Worm (Caenorhabditis elegans): ENCODE measurements around the gene kvs-1.
A peak's percentile ranks its signal among the peaks of the same experiment; 100 is the strongest.

Gene kvs-1

DNA sequence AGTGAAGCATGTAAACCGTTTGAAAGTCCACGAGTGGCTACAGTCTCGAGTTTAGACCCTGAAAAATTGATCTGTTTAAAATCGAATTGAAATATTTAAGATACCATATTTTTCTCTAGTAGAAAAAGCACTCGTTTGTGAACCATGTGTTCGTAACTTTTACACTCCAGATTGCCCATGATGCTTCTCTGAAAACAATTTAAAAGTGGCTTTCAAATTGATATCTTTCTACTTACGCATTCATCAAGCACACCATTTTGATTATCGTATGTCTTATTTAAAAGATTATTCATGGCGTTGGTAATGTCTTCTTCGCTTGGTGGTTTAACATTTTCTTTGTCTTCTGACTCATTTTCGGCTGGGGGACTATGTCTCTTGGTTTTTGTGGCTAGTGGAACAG lies 26.6 kb upstream of the kvs-1 start:
- no peak for TF ChIP-seq swsn-7 (tag; optimal IDR thresholded peaks at IDR 0.05)
- no peak for TF ChIP-seq nhr-20 (tag; optimal IDR thresholded peaks at IDR 0.05)
- no peak for TF ChIP-seq nhr-84 (tag; optimal IDR thresholded peaks at IDR 0.05)
- no peak for TF ChIP-seq zip-4 (GFP tag; optimal IDR thresholded peaks at IDR 0.05)
- no peak for TF ChIP-seq mdl-1 (tag; optimal IDR thresholded peaks at IDR 0.05)

DNA sequence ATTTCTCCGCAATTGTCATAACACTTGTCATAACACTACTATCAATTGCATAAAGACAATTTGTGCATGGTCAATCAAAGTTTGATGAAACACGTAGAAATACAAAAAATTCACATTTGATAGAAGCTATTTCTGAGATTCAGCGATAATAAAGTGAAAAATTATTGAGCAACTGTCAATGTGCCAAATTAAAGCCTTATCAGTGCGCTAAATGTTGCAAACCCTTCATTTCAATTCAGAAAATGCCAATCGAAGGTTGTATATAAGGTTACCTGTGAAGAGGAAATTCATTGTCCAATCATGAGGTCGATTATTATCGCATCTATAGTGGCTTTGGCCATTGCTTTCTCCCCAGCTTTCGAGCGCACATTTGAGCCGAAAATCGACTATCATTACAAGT lies 20.7 kb upstream of the kvs-1 start, which contains the start of gene vit-1:
TSS of gene vit-1 (plus strand) at position 289 of the 400 bp plus-strand sequence.
- no peak for TF ChIP-seq mab-9 (GFP tag; IDR thresholded peaks at IDR 0.05)
- TF ChIP-seq nhr-237 (tag; optimal IDR thresholded peaks at IDR 0.05), result no peak
- TF ChIP-seq pqm-1 (tag; optimal IDR thresholded peaks at IDR 0.05), result no peak
- no peak for TF ChIP-seq irx-1 (tag; optimal IDR thresholded peaks at IDR 0.05)
- no peak for TF ChIP-seq nhr-84 (tag; optimal IDR thresholded peaks at IDR 0.05)
- no peak for TF ChIP-seq C16A3.4 (tag; optimal IDR thresholded peaks at IDR 0.05)
- TF ChIP-seq nhr-12 (tag; optimal IDR thresholded peaks at IDR 0.05), result no peak
- no peak for TF ChIP-seq elt-3 (tag; optimal IDR thresholded peaks at IDR 0.05)
- TF ChIP-seq xbp-1 (tag; optimal IDR thresholded peaks at IDR 0.05), result no peak
- no peak for TF ChIP-seq rnt-1 (tag; optimal IDR thresholded peaks at IDR 0.05)

DNA sequence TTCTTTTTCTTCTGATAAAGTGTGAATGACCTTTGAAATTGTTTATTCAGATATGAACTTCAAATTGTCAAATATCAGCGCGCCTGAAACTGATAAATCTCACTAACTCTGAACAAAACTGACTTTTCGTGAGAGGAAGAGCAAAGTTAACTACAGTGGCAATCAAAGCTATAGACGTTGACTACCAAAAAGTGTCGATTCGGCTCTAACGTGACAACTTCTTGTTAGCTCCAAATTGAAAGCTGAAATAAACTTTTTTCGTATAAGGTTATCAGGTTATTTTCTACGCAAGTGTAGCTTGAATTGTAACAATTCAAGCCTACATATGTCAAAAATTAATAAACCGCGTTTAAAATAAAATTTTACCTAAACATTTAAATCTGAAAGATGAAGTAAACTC lies 19.4 kb upstream of the kvs-1 start:
- no peak for TF ChIP-seq ceh-88 (GFP tag; IDR thresholded peaks at IDR 0.05)
- TF ChIP-seq nhr-90 (tag; optimal IDR thresholded peaks at IDR 0.05; ENCODE audit: poor library complexity), result peak; percentile 12
- TF ChIP-seq efl-1 (optimal IDR thresholded peaks at IDR 0.05), result no peak
- TF ChIP-seq efl-1 (GFP tag; optimal IDR thresholded peaks at IDR 0.05 in 1 of 2), result peak in 1 of 2 experiments; percentile 90

DNA sequence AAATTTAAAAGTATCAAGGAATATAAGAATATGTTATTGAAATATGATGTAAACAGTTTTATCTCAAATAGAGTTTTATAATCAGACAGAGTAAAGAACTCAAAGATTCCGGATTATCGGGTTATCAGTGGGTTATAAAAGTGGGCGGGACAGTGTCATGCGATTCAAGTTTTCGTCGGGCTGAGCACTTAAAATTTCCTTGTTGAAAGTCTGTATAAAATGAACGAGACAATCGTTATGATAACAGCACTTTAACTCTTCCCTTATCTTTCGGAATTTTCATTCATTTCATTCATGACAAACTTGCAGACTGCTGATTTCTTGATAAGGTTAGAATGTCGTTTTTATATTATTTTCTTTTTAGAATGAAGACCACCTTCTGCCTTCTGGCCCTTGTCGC lies 18.7 kb upstream of the kvs-1 start, which contains the start of gene spp-14:
TSS of gene spp-14 (plus strand) at position 365 of the 400 bp plus-strand sequence.
- TF ChIP-seq C04F5.9 (tag; optimal IDR thresholded peaks at IDR 0.05) (no peak), nhr-90 (tag; optimal IDR thresholded peaks at IDR 0.05; ENCODE audit: poor library complexity) (peak; percentile 1), F16B12.6 (tag; optimal IDR thresholded peaks at IDR 0.05) (no peak), ceh-88 (GFP tag; IDR thresholded peaks at IDR 0.05) (no peak), ztf-4 (tag; optimal IDR thresholded peaks at IDR 0.05) (no peak), xbp-1 (tag; optimal IDR thresholded peaks at IDR 0.05) (no peak), fos-1 (tag; optimal IDR thresholded peaks at IDR 0.05) (no peak), nhr-19 (GFP tag; conservative IDR thresholded peaks at IDR 0.05) (peak; percentile 29), unc-30 (tag; optimal IDR thresholded peaks at IDR 0.05) (no peak), dpl-1 (GFP tag; optimal IDR thresholded peaks at IDR 0.05) (no peak), nhr-85 (tag) (no peak), ces-1 (GFP tag; optimal IDR thresholded peaks at IDR 0.05) (no peak), efl-3 (GFP tag; optimal IDR thresholded peaks at IDR 0.05) (no peak), snu-23 (GFP tag; optimal IDR thresholded peaks at IDR 0.05) (no peak), mab-9 (GFP tag; IDR thresholded peaks at IDR 0.05) (no peak), isw-1 (GFP tag; IDR thresholded peaks at IDR 0.05) (no peak), ztf-11 (tag; optimal IDR thresholded peaks at IDR 0.05) (no peak), hpl-2 (GFP tag; optimal IDR thresholded peaks at IDR 0.05) (no peak), nhr-84 (tag; optimal IDR thresholded peaks at IDR 0.05) (no peak), lin-39 (tag; optimal IDR thresholded peaks at IDR 0.05) (no peak), blmp-1 (tag; optimal IDR thresholded peaks at IDR 0.05) (no peak), ceh-82 (tag; optimal IDR thresholded peaks at IDR 0.05) (no peak), elt-3 (tag; optimal IDR thresholded peaks at IDR 0.05) (no peak), alr-1 (tag; optimal IDR thresholded peaks at IDR 0.05; ENCODE audit: borderline replicate concordance) (no peak), sox-4 (tag; optimal IDR thresholded peaks at IDR 0.05) (no peak), snpc-4 (tag; optimal IDR thresholded peaks at IDR 0.05) (no peak), unc-62 (GFP tag; optimal IDR thresholded peaks at IDR 0.05) (no peak), fkh-8 (tag; optimal IDR thresholded peaks at IDR 0.05) (no peak), unc-98 (GFP tag; IDR thresholded peaks at IDR 0.05) (no peak), C16A3.4 (tag; optimal IDR thresholded peaks at IDR 0.05) (no peak), pag-3 (tag; optimal IDR thresholded peaks at IDR 0.05; ENCODE audit: borderline replicate concordance, insufficient read depth) (no peak), nhr-71 (tag; optimal IDR thresholded peaks at IDR 0.05) (peak; percentile 49), lir-3 (tag; optimal IDR thresholded peaks at IDR 0.05; ENCODE audit: poor library complexity) (peak; percentile 19), egl-27 (tag; optimal IDR thresholded peaks at IDR 0.05) (no peak), nhr-76 (tag; optimal IDR thresholded peaks at IDR 0.05) (no peak), vab-15 (tag; optimal IDR thresholded peaks at IDR 0.05) (no peak), nhr-11 (tag; optimal IDR thresholded peaks at IDR 0.05) (no peak)

All from whole organism, L1 larva.